Fruit fly (Drosophila melanogaster) whole organism, prepupa: ENCODE measurements around the gene shep.

Experiments
- Blimp-1 ChIP-seq: fragments of 200-800 bp; sonication (Bioruptor generic); optimal IDR thresholded peaks from 3 replicates; lab custom pipeline; 2017; ENCODE audit warnings: missing biosample characterization, missing genetic modification characterization, mild to moderate bottlenecking, moderate library complexity, missing genetic modification reagents
- CG10631 ChIP-seq: fragments of 200-800 bp; sonication (Bioruptor generic); optimal IDR thresholded peaks from 2 replicates; lab custom pipeline; 2016; ENCODE audit warnings: missing biosample characterization, missing genetic modification characterization
- CG10669 ChIP-seq: fragments of 200-800 bp; sonication (Bioruptor generic); optimal IDR thresholded peaks from 3 replicates; lab custom pipeline; 2018; ENCODE audit warnings: missing biosample characterization, mild to moderate bottlenecking, missing genetic modification characterization, moderate library complexity
- CG11762 ChIP-seq: fragments of 200-800 bp; sonication (Bioruptor generic); optimal IDR thresholded peaks from 3 replicates; lab custom pipeline; 2016; ENCODE audit warnings: missing biosample characterization, missing genetic modification characterization; ENCODE audit not compliant: insufficient read depth
- CG15336 ChIP-seq: fragments of 200-800 bp; sonication (Bioruptor generic); IDR thresholded peaks from 2 replicates; pipeline ENCODE4 v1.3.6; 2022; ENCODE audit warnings: missing biosample characterization, missing genetic modification characterization
- CG1621 ChIP-seq: fragments of 200-800 bp; sonication (Bioruptor generic); optimal IDR thresholded peaks from 3 replicates; lab custom pipeline; 2018; ENCODE audit warnings: missing biosample characterization, mild to moderate bottlenecking, missing genetic modification characterization
- CG16779 ChIP-seq: fragments of 200-800 bp; sonication (Bioruptor generic); optimal IDR thresholded peaks from 3 replicates; lab custom pipeline; 2017; ENCODE audit warnings: missing biosample characterization, mild to moderate bottlenecking, missing genetic modification characterization
- CG31627 ChIP-seq: fragments of 200-800 bp; sonication (Bioruptor generic); optimal IDR thresholded peaks from 3 replicates; lab custom pipeline; 2016; ENCODE audit warnings: missing biosample characterization, missing genetic modification characterization
- CG34406 ChIP-seq: fragments of 200-800 bp; sonication (Bioruptor generic); optimal IDR thresholded peaks from 3 replicates; lab custom pipeline; 2016; ENCODE audit warnings: missing biosample characterization, missing genetic modification characterization
- CG3919 ChIP-seq: fragments of 200-800 bp; sonication (Bioruptor generic); optimal IDR thresholded peaks from 3 replicates; lab custom pipeline; 2016; ENCODE audit warnings: missing biosample characterization, missing genetic modification characterization
- CG6163 ChIP-seq: fragments of 200-800 bp; sonication (Bioruptor generic); IDR thresholded peaks from 3 replicates; pipeline ENCODE4 v1.3.6; 2022; ENCODE audit warnings: missing biosample characterization, missing genetic modification characterization
- CG6276 ChIP-seq: fragments of 200-800 bp; sonication (Bioruptor generic); optimal IDR thresholded peaks from 2 replicates; lab custom pipeline; 2017; ENCODE audit warnings: missing biosample characterization, mild to moderate bottlenecking, missing genetic modification characterization
- CG6792 ChIP-seq: fragments of 200-800 bp; sonication (Bioruptor generic); optimal IDR thresholded peaks from 3 replicates; lab custom pipeline; 2016; ENCODE audit warnings: missing biosample characterization, missing genetic modification characterization
- CG6854 ChIP-seq: fragments of 200-800 bp; sonication (Bioruptor generic); optimal IDR thresholded peaks from 2 replicates; lab custom pipeline; 2017; ENCODE audit warnings: missing biosample characterization, mild to moderate bottlenecking, missing genetic modification characterization
- CG7368 ChIP-seq: fragments of 200-800 bp; sonication (Bioruptor generic); optimal IDR thresholded peaks from 3 replicates; lab custom pipeline; 2016; ENCODE audit warnings: missing biosample characterization, missing genetic modification characterization
- CG8119 ChIP-seq: fragments of 200-800 bp; sonication (Bioruptor generic); IDR thresholded peaks from 3 replicates; pipeline ENCODE4 v1.3.6; 2022; ENCODE audit warnings: missing biosample characterization, missing genetic modification characterization
- CG8319 ChIP-seq: fragments of 200-800 bp; sonication (Bioruptor generic); optimal IDR thresholded peaks from 3 replicates; lab custom pipeline; 2016; ENCODE audit warnings: missing biosample characterization, missing genetic modification characterization
- CG8632 ChIP-seq: fragments of 200-800 bp; sonication (Bioruptor generic); optimal IDR thresholded peaks from 3 replicates; lab custom pipeline; 2016; ENCODE audit warnings: missing biosample characterization, missing genetic modification characterization
- CG9139 ChIP-seq: fragments of 200-800 bp; sonication (Bioruptor generic); optimal IDR thresholded peaks from 3 replicates; lab custom pipeline; 2017; ENCODE audit warnings: missing biosample characterization, mild to moderate bottlenecking, missing genetic modification characterization
- Eip75B ChIP-seq: fragments of 200-800 bp; sonication (Bioruptor generic); optimal IDR thresholded peaks from 3 replicates; lab custom pipeline; 2016; ENCODE audit warnings: missing biosample characterization, missing genetic modification characterization
- Eip78C ChIP-seq: fragments of 200-800 bp; sonication (Bioruptor generic); peaks from one replicate; lab custom pipeline; 2016; ENCODE audit warnings: missing biosample characterization, missing genetic modification characterization
- Eip93F ChIP-seq: fragments of 200-800 bp; sonication (Bioruptor generic); optimal IDR thresholded peaks from 2 replicates; lab custom pipeline; 2016; ENCODE audit warnings: missing biosample characterization, mild to moderate bottlenecking, missing genetic modification characterization
- Ets21C ChIP-seq: fragments of 200-800 bp; sonication (Bioruptor generic); optimal IDR thresholded peaks from 3 replicates; lab custom pipeline; 2016; ENCODE audit warnings: missing biosample characterization, missing genetic modification characterization
- Ets96B ChIP-seq: fragments of 200-800 bp; optimal IDR thresholded peaks from 2 replicates; lab custom pipeline; 2019; ENCODE audit warnings: missing biosample characterization, mild to moderate bottlenecking, missing genetic modification characterization, moderate library complexity
- Gug ChIP-seq: fragments of 200-800 bp; sonication (Bioruptor generic); IDR thresholded peaks from 2 replicates; pipeline ENCODE4 v1.3.6; 2022; ENCODE audit warnings: missing biosample characterization, missing genetic modification characterization
- Hr38 ChIP-seq: sonication (Bioruptor generic); optimal IDR thresholded peaks from 2 replicates; lab custom pipeline; 2016; ENCODE audit warnings: missing biosample characterization, missing genetic modification characterization
- Hr4 ChIP-seq: fragments of 200-800 bp; sonication (Bioruptor generic); optimal IDR thresholded peaks from 3 replicates; lab custom pipeline; 2016; ENCODE audit warnings: missing biosample characterization, missing genetic modification characterization
- Lpt ChIP-seq: fragments of 200-800 bp; sonication (Bioruptor generic); optimal IDR thresholded peaks from 3 replicates; lab custom pipeline; 2016; ENCODE audit warnings: missing biosample characterization, missing genetic modification characterization
- Met ChIP-seq: fragments of 200-800 bp; sonication (Bioruptor generic); optimal IDR thresholded peaks from 3 replicates; lab custom pipeline; 2016; ENCODE audit warnings: missing biosample characterization, missing genetic modification characterization
- Smox ChIP-seq: fragments of 200-800 bp; sonication (Bioruptor generic); optimal IDR thresholded peaks from 3 replicates; lab custom pipeline; 2016; ENCODE audit warnings: missing biosample characterization, missing genetic modification characterization
- Sox102F ChIP-seq: fragments of 200-800 bp; sonication (Bioruptor generic); optimal IDR thresholded peaks from 2 replicates; lab custom pipeline; 2016; ENCODE audit warnings: missing biosample characterization, mild to moderate bottlenecking, missing genetic modification characterization
- Sox14 ChIP-seq: fragments of 200-800 bp; sonication (Bioruptor generic); optimal IDR thresholded peaks from 3 replicates; lab custom pipeline; 2016; ENCODE audit warnings: missing biosample characterization, missing genetic modification characterization
- achi ChIP-seq: fragments of 200-800 bp; sonication (Bioruptor generic); optimal IDR thresholded peaks from 3 replicates; lab custom pipeline; 2016; ENCODE audit warnings: missing biosample characterization, missing genetic modification characterization
- acj6 ChIP-seq: fragments of 200-800 bp; sonication (Bioruptor generic); optimal IDR thresholded peaks from 3 replicates; lab custom pipeline; 2016; ENCODE audit warnings: missing biosample characterization, missing genetic modification characterization
- cyc ChIP-seq: fragments of 200-800 bp; sonication (Bioruptor generic); optimal IDR thresholded peaks from 3 replicates; lab custom pipeline; 2016; ENCODE audit warnings: missing biosample characterization, missing genetic modification characterization
- dac ChIP-seq: fragments of 200-800 bp; sonication (Bioruptor generic); optimal IDR thresholded peaks from 2 replicates; lab custom pipeline; 2017; ENCODE audit warnings: missing biosample characterization, mild to moderate bottlenecking, missing genetic modification characterization
- dsx ChIP-seq: fragments of 200-800 bp; optimal IDR thresholded peaks from 3 replicates; lab custom pipeline; 2019; ENCODE audit warnings: missing biosample characterization, mild to moderate bottlenecking, missing genetic modification characterization, moderate library complexity; ENCODE audit not compliant: poor library complexity, severe bottlenecking
- eg ChIP-seq: fragments of 200-800 bp; sonication (Bioruptor generic); IDR thresholded peaks from 3 replicates; pipeline ENCODE4 v1.3.6; 2022; ENCODE audit warnings: missing biosample characterization, missing genetic modification characterization
- esn ChIP-seq: fragments of 200-800 bp; sonication (Bioruptor generic); optimal IDR thresholded peaks from 2 replicates; lab custom pipeline; 2016; ENCODE audit warnings: missing biosample characterization, mild to moderate bottlenecking, missing genetic modification characterization, moderate library complexity
- fd59A ChIP-seq: fragments of 200-800 bp; sonication (Bioruptor generic); optimal IDR thresholded peaks from 2 replicates; lab custom pipeline; 2017; ENCODE audit warnings: missing biosample characterization, mild to moderate bottlenecking, missing genetic modification characterization, missing genetic modification reagents
- fd85E ChIP-seq: fragments of 200-800 bp; sonication (Bioruptor generic); optimal IDR thresholded peaks from 3 replicates; lab custom pipeline; 2016; ENCODE audit warnings: missing biosample characterization, missing genetic modification characterization
- fkh ChIP-seq: fragments of 200-800 bp; sonication (Bioruptor generic); optimal IDR thresholded peaks from 3 replicates; lab custom pipeline; 2017; ENCODE audit warnings: missing biosample characterization, mild to moderate bottlenecking, missing genetic modification characterization, moderate library complexity
- lz ChIP-seq: fragments of 200-800 bp; sonication (Bioruptor generic); optimal IDR thresholded peaks from 3 replicates; lab custom pipeline; 2016; ENCODE audit warnings: missing biosample characterization, missing genetic modification characterization
- net ChIP-seq: fragments of 200-800 bp; sonication (Bioruptor generic); optimal IDR thresholded peaks from 3 replicates; lab custom pipeline; 2016; ENCODE audit warnings: missing biosample characterization, missing genetic modification characterization
- pdm3 ChIP-seq: fragments of 200-800 bp; sonication (Bioruptor generic); optimal IDR thresholded peaks from 3 replicates; lab custom pipeline; 2016; ENCODE audit warnings: missing biosample characterization, missing genetic modification characterization
- salr ChIP-seq, 2 experiments: fragments of 200-800 bp; sonication (Bioruptor generic); optimal IDR thresholded peaks; 3 replicates each; lab custom pipeline; 2016 to 2018; ENCODE audit warnings: missing biosample characterization in 2 of 2, missing genetic modification characterization in 2 of 2, mild to moderate bottlenecking in 1 of 2
- ss ChIP-seq, 2 experiments: fragments of 200-800 bp; sonication (Bioruptor generic); optimal IDR thresholded peaks; 2 replicates in 1 of 2; 3 replicates in 1 of 2; lab custom pipeline; 2017 to 2018; ENCODE audit warnings: mild to moderate bottlenecking in 2 of 2, missing biosample characterization in 2 of 2, missing genetic modification characterization in 2 of 2, moderate library complexity in 1 of 2
- svp ChIP-seq: fragments of 200-800 bp; sonication (Bioruptor generic); peaks from one replicate; lab custom pipeline; 2016; ENCODE audit warnings: missing biosample characterization, missing genetic modification characterization
- topi ChIP-seq: fragments of 200-800 bp; sonication (Bioruptor generic); optimal IDR thresholded peaks from 3 replicates; lab custom pipeline; 2016; ENCODE audit warnings: missing biosample characterization, missing genetic modification characterization
- vri ChIP-seq: fragments of 200-800 bp; sonication (Bioruptor generic); optimal IDR thresholded peaks from 3 replicates; lab custom pipeline; 2016; ENCODE audit warnings: missing biosample characterization, mild to moderate bottlenecking, missing genetic modification characterization

Gene shep

DNA sequence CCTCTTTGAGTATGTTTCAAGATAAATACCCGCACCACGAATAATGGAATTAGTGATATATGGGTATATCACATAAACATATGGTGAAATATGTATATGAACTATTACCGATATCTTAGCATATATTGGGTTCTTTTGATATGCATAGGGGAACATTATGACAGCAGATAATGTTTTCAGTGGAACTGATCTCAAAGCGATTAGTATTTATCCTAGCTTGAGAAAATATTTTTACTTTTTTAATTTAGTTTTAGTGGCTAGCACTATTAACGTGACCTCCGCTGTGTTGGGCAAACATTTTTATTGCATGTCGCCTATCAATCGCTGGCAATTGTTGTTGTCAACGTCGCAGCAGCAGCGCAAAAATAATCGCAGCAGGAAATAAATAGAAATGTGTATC lies 89.3 kb downstream of the shep start (continued):
- TF ChIP-seq cyc (GFP tag; lab: Kevin White, UChicago) = peak; percentile 20
- TF ChIP-seq CG1621 (tag; lab: Kevin White, UChicago) = no peak
- TF ChIP-seq CG9139 (GFP tag; lab: Kevin White, UChicago) = no peak
- TF ChIP-seq CG34406 (GFP tag; lab: Kevin White, UChicago) = peak; percentile 3
- TF ChIP-seq Sox102F (GFP tag; lab: Kevin White, UChicago) = peak; percentile 6
- TF ChIP-seq ss (GFP tag; optimal IDR thresholded peaks at IDR 0.05; lab: Kevin White, UChicago) = peak in 1 of 2 experiments; percentile 36
- peak; percentile 33 for TF ChIP-seq CG10631 (GFP tag; lab: Kevin White, UChicago)

DNA sequence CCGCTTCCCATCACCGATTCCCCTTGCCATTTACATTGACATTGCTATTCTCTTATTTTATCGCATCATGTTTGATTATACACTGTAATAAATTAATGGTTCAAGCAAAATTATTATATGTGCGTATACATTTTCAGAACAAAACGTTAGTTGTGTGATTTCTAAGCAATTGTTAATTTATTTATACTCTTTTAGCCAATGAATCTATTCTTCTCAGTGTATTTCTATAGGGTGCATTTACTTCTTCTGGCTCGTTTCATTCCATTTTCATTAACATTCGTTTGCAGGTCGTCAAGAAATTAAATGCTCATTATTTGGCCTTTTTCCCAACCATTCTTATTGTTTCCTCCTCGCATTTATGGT lies 90.2 kb downstream of the shep start:
- TF ChIP-seq CG15336 (GFP tag; lab: Robert Waterston, UW) (peak; percentile 72), net (GFP tag; lab: Kevin White, UChicago) (peak; percentile 15), CG6854 (GFP tag; lab: Kevin White, UChicago) (no peak), eg (GFP tag; lab: Robert Waterston, UW) (peak; percentile 86), acj6 (GFP tag; lab: Kevin White, UChicago) (peak; percentile 66), achi (GFP tag; lab: Kevin White, UChicago) (peak; percentile 59), vri (GFP tag; lab: Kevin White, UChicago) (no peak), ss (GFP tag; optimal IDR thresholded peaks at IDR 0.05; lab: Kevin White, UChicago) (no peak), svp (peak; percentile 53), Ets96B (tag; lab: Kevin White, UChicago) (peak; percentile 65), Eip93F (GFP tag; lab: Kevin White, UChicago) (no peak), Gug (peak; percentile 61), Hr38 (GFP tag; lab: Kevin White, UChicago) (no peak), CG34406 (GFP tag; lab: Kevin White, UChicago) (peak; percentile 29), pdm3 (GFP tag; lab: Kevin White, UChicago) (peak; percentile 55), CG7368 (GFP tag; lab: Kevin White, UChicago) (peak; percentile 19), lz (GFP tag; lab: Kevin White, UChicago) (peak; percentile 13), Smox (GFP tag; lab: Kevin White, UChicago) (peak; percentile 15), dsx (GFP tag; lab: Kevin White, UChicago) (peak; percentile 24), Sox102F (GFP tag; lab: Kevin White, UChicago) (peak; percentile 12), Lpt (GFP tag; lab: Kevin White, UChicago) (no peak), CG31627 (peak; percentile 47), Sox14 (GFP tag; lab: Kevin White, UChicago) (peak; percentile 47), fd59A (GFP tag; lab: Kevin White, UChicago) (no peak), Eip78C (GFP tag; lab: Kevin White, UChicago) (peak; percentile 81), CG6163 (peak; percentile 81), esn (GFP tag; lab: Kevin White, UChicago) (no peak), Hr4 (GFP tag; lab: Kevin White, UChicago) (peak; percentile 60), CG10669 (peak; percentile 32), CG16779 (tag; lab: Kevin White, UChicago) (no peak), salr (GFP tag; optimal IDR thresholded peaks at IDR 0.05; lab: Kevin White, UChicago) (peak in 1 of 2 experiments; percentile 6), CG10631 (GFP tag; lab: Kevin White, UChicago) (peak; percentile 41), CG8319 (GFP tag; lab: Kevin White, UChicago) (no peak), CG3919 (GFP tag; lab: Kevin White, UChicago) (peak; percentile 47), Met (GFP tag; lab: Kevin White, UChicago) (no peak), fkh (no peak), CG11762 (peak; percentile 8), CG8632 (peak; percentile 18), CG8119 (GFP tag; lab: Robert Waterston, UW) (peak; percentile 67), topi (GFP tag; lab: Kevin White, UChicago) (peak; percentile 2), Eip75B (no peak), CG6792 (GFP tag; lab: Kevin White, UChicago) (no peak), CG6276 (peak; percentile 35), Blimp-1 (GFP tag; lab: Kevin White, UChicago) (no peak), Ets21C (GFP tag; lab: Kevin White, UChicago) (no peak), fd85E (GFP tag; lab: Kevin White, UChicago) (no peak), dac (GFP tag; lab: Kevin White, UChicago) (no peak), CG1621 (tag; lab: Kevin White, UChicago) (peak; percentile 34)
